Comparison of ENCODE assay signal across 5 worm cellular contexts in the genomic region with DNA sequence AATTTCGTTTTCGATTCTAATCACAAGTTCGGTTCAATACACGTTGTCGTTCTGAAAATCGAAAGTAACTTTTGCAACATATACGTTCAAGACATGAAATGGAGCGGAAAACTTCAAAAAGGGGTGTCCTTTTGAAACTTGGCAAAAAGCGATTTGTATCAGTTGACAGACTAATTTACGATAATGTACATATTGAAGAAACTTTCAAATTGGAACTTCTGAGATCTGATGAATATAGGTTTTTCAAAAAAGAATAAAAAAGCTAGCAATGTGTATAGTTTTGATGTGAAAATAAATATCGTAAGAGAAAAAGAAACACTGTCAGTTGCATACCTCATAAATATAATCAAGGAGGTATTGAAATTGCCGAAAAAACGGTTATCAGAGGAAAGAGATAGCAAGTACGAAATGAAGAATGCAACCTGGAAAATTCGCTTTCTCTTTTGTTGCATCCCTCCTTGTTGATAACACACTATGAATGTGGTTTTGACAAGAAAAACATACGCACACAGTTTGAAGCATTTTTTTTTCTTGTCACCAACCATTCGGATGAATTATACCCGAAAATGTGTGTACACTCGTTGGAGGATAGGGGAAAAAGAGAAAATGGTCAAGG.
TF ChIP-seq lines count a peak whose summit lies in the region.

Gene dgn-1, minus strand, starts transcription at position 51 of the 616 bp plus-strand sequence.

TF ChIP-seq in whole organism, L1 larva, 84 proteins besides CTCF, POLR2A, EP300 and RAD21 (continues in another document):
- TF ChIP-seq snpc-4 (tag; optimal IDR thresholded peaks at IDR 0.05; lab: Kevin White, UChicago) (no peak), lsy-2 (tag; optimal IDR thresholded peaks at IDR 0.05; lab: Kevin White, UChicago) (no peak), fkh-10 (GFP tag; optimal IDR thresholded peaks at IDR 0.05; lab: Kevin White, UChicago) (no peak), nhr-19 (GFP tag; conservative IDR thresholded peaks at IDR 0.05; lab: Robert Waterston, UW) (no peak), C34B4.2 (tag; optimal IDR thresholded peaks at IDR 0.05; lab: Kevin White, UChicago) (no peak), Y116A8C.19 (tag; optimal IDR thresholded peaks at IDR 0.05; lab: Kevin White, UChicago; ENCODE audit: borderline replicate concordance) (no peak), nhr-20 (tag; optimal IDR thresholded peaks at IDR 0.05; lab: Kevin White, UChicago) (peak; percentile 1), rnt-1 (tag; optimal IDR thresholded peaks at IDR 0.05; lab: Kevin White, UChicago) (no peak), nhr-84 (tag; optimal IDR thresholded peaks at IDR 0.05; lab: Kevin White, UChicago) (no peak), blmp-1 (tag; optimal IDR thresholded peaks at IDR 0.05; lab: Kevin White, UChicago) (peak; percentile 66), elt-2 (tag; optimal IDR thresholded peaks at IDR 0.05; lab: Kevin White, UChicago) (peak; percentile 58), unc-30 (tag; optimal IDR thresholded peaks at IDR 0.05; lab: Kevin White, UChicago) (no peak), mdl-1 (tag; optimal IDR thresholded peaks at IDR 0.05; lab: Kevin White, UChicago) (no peak), lin-15B (tag; optimal IDR thresholded peaks at IDR 0.05; lab: Kevin White, UChicago) (no peak), ztf-4 (tag; optimal IDR thresholded peaks at IDR 0.05; lab: Kevin White, UChicago) (no peak), fos-1 (tag; optimal IDR thresholded peaks at IDR 0.05; lab: Kevin White, UChicago) (no peak), lin-14 (GFP tag; optimal IDR thresholded peaks at IDR 0.05; lab: Kevin White, UChicago) (peak; percentile 46)

TF ChIP-seq in whole organism, L2 larva, 48 proteins besides CTCF, POLR2A, EP300 and RAD21:
- TF ChIP-seq fos-1 (tag; optimal IDR thresholded peaks at IDR 0.05; lab: Kevin White, UChicago): peak; percentile 78
- TF ChIP-seq peb-1 (tag; optimal IDR thresholded peaks at IDR 0.05; lab: Kevin White, UChicago): no peak

TF ChIP-seq in whole organism, L3 larva, 47 proteins besides CTCF, POLR2A, EP300 and RAD21:
- TF ChIP-seq elt-3 (tag; optimal IDR thresholded peaks at IDR 0.05; lab: Kevin White, UChicago) (no peak), elt-2 (tag; optimal IDR thresholded peaks at IDR 0.05; lab: Kevin White, UChicago) (peak; percentile 56), pha-4 (tag; optimal IDR thresholded peaks at IDR 0.05; lab: Kevin White, UChicago) (peak; percentile 26)
TF ChIP-seq in whole organism, L3 larva: peak in this region for 2.

TF ChIP-seq in whole organism, L4 larva, 104 proteins besides CTCF, POLR2A, EP300 and RAD21:
- TF ChIP-seq lir-3 (tag; optimal IDR thresholded peaks at IDR 0.05; lab: Kevin White, UChicago): no peak
- TF ChIP-seq aha-1 (tag; lab: Kevin White, UChicago): peak; percentile 47
- TF ChIP-seq dve-1 (tag; optimal IDR thresholded peaks at IDR 0.05; lab: Kevin White, UChicago; ENCODE audit: insufficient read depth): no peak
- TF ChIP-seq nhr-28 (tag; optimal IDR thresholded peaks at IDR 0.05; lab: Kevin White, UChicago): peak; percentile 42
- no peak for TF ChIP-seq nhr-25 (tag; optimal IDR thresholded peaks at IDR 0.05; lab: Kevin White, UChicago; ENCODE audit: borderline replicate concordance, insufficient read depth)
- TF ChIP-seq rbr-2 (tag; optimal IDR thresholded peaks at IDR 0.05; lab: Kevin White, UChicago): no peak
- TF ChIP-seq nhr-41 (GFP tag; IDR thresholded peaks at IDR 0.05; lab: Robert Waterston, UW): no peak
- no peak for TF ChIP-seq ztf-7 (tag; optimal IDR thresholded peaks at IDR 0.05; lab: Kevin White, UChicago)
- TF ChIP-seq dmd-6 (GFP tag; IDR thresholded peaks at IDR 0.05; lab: Robert Waterston, UW): 0 out of 2 replicates have a peak, but pooled peaks have one; percentile 12
- TF ChIP-seq pqm-1 (tag; optimal IDR thresholded peaks at IDR 0.05; lab: Kevin White, UChicago): peak; percentile 30
- no peak for TF ChIP-seq ces-1 (GFP tag; optimal IDR thresholded peaks at IDR 0.05; lab: Kevin White, UChicago)
- no peak for TF ChIP-seq tra-1 (GFP tag; IDR thresholded peaks at IDR 0.05; lab: Robert Waterston, UW)
- no peak for TF ChIP-seq attf-4 (tag; optimal IDR thresholded peaks at IDR 0.05; lab: Kevin White, UChicago)
- no peak for TF ChIP-seq mdt-29 (GFP tag; IDR thresholded peaks at IDR 0.05; lab: Robert Waterston, UW)
- TF ChIP-seq hlh-30 (tag; optimal IDR thresholded peaks at IDR 0.05; lab: Kevin White, UChicago; ENCODE audit: insufficient read depth): no peak
- no peak for TF ChIP-seq lim-7 (GFP tag; IDR thresholded peaks at IDR 0.05; lab: Robert Waterston, UW)
- TF ChIP-seq daf-8 (GFP tag; IDR thresholded peaks at IDR 0.05; lab: Robert Waterston, UW): no peak
- no peak for TF ChIP-seq Y5F2A.4 (GFP tag; optimal IDR thresholded peaks at IDR 0.05; lab: Kevin White, UChicago)
- no peak for TF ChIP-seq dmd-9 (GFP tag; IDR thresholded peaks at IDR 0.05; lab: Robert Waterston, UW)
- TF ChIP-seq sdz-12 (GFP tag; optimal IDR thresholded peaks at IDR 0.05; lab: Kevin White, UChicago): no peak
- TF ChIP-seq madf-9 (GFP tag; conservative IDR thresholded peaks at IDR 0.05; lab: Robert Waterston, UW): no peak
- no peak for TF ChIP-seq hmg-1.1 (GFP tag; IDR thresholded peaks at IDR 0.05; lab: Robert Waterston, UW)
- no peak for TF ChIP-seq ctbp-1 (GFP tag; IDR thresholded peaks at IDR 0.05; lab: Robert Waterston, UW)
- no peak for TF ChIP-seq nhr-10 (tag; optimal IDR thresholded peaks at IDR 0.05; lab: Kevin White, UChicago)
- no peak for TF ChIP-seq ZK546.5 (tag; optimal IDR thresholded peaks at IDR 0.05; lab: Kevin White, UChicago)
- no peak for TF ChIP-seq lin-1 (GFP tag; IDR thresholded peaks at IDR 0.05; lab: Robert Waterston, UW)
- TF ChIP-seq hlh-11 (tag; optimal IDR thresholded peaks at IDR 0.05; lab: Kevin White, UChicago): peak; percentile 27

TF ChIP-seq in whole organism, young adult, 124 proteins besides CTCF, POLR2A, EP300 and RAD21:
- TF ChIP-seq hrde-1 (tag; optimal IDR thresholded peaks at IDR 0.05; lab: Kevin White, UChicago; ENCODE audit: borderline replicate concordance) (no peak), ccch-3 (GFP tag; optimal IDR thresholded peaks at IDR 0.05; lab: Kevin White, UChicago) (no peak), nhr-80 (tag; optimal IDR thresholded peaks at IDR 0.05; lab: Kevin White, UChicago) (peak; percentile 56)
